Worm (Caenorhabditis elegans): ENCODE data around the gene chil-11.

chil-11 gene

ce11 chrIV:5741045-5741444 is at the start of gene chil-11:
TSS of gene chil-11 (plus strand) at chrIV:5741345.
- no peak for TF ChIP-seq fos-1 (tag; optimal IDR thresholded peaks at IDR 0.05)
- TF ChIP-seq C04F5.9 (tag; optimal IDR thresholded peaks at IDR 0.05): no peak
- no peak for TF ChIP-seq isw-1 (GFP tag; IDR thresholded peaks at IDR 0.05)
- TF ChIP-seq unc-30 (tag; optimal IDR thresholded peaks at IDR 0.05): no peak

ce11 chrIV:5700372-5700771 is 40.8 kb upstream of the chil-11 start:
- TF ChIP-seq nhr-90 (tag; optimal IDR thresholded peaks at IDR 0.05; ENCODE audit: poor library complexity): no peak
- TF ChIP-seq blmp-1 (tag; optimal IDR thresholded peaks at IDR 0.05): peak; percentile 79
- no peak for TF ChIP-seq nhr-28 (tag; optimal IDR thresholded peaks at IDR 0.05)
- peak; percentile 64 for TF ChIP-seq mep-1 (tag; optimal IDR thresholded peaks at IDR 0.05)
- TF ChIP-seq pag-3 (tag; optimal IDR thresholded peaks at IDR 0.05; ENCODE audit: borderline replicate concordance, insufficient read depth): no peak
- no peak for TF ChIP-seq nhr-76 (tag; optimal IDR thresholded peaks at IDR 0.05)
- TF ChIP-seq nhr-85 (tag): peak; percentile 65

ce11 chrIV:5701646-5702045 is 39.5 kb upstream of the chil-11 start:
- TF ChIP-seq irx-1 (tag; optimal IDR thresholded peaks at IDR 0.05): no peak
- no peak for TF ChIP-seq nhr-84 (tag; optimal IDR thresholded peaks at IDR 0.05)
- no peak for TF ChIP-seq efl-3 (GFP tag; optimal IDR thresholded peaks at IDR 0.05)
- no peak for TF ChIP-seq mab-9 (GFP tag; IDR thresholded peaks at IDR 0.05)
- TF ChIP-seq jun-1 (tag; optimal IDR thresholded peaks at IDR 0.05): no peak
- TF ChIP-seq ztf-4 (tag; optimal IDR thresholded peaks at IDR 0.05): no peak
- peak; percentile 44 for TF ChIP-seq lin-14 (GFP tag; optimal IDR thresholded peaks at IDR 0.05)
- no peak for TF ChIP-seq aly-2 (tag; optimal IDR thresholded peaks at IDR 0.05)
- no peak for TF ChIP-seq fos-1 (tag; optimal IDR thresholded peaks at IDR 0.05)
- TF ChIP-seq fkh-8 (tag; optimal IDR thresholded peaks at IDR 0.05): no peak
- TF ChIP-seq blmp-1 (tag; optimal IDR thresholded peaks at IDR 0.05): peak; percentile 62
- no peak for TF ChIP-seq unc-86 (tag; optimal IDR thresholded peaks at IDR 0.05)
- no peak for TF ChIP-seq efl-1 (optimal IDR thresholded peaks at IDR 0.05)
- TF ChIP-seq efl-1 (GFP tag; optimal IDR thresholded peaks at IDR 0.05 in 1 of 2): no peak
- no peak for TF ChIP-seq dsc-1 (tag; optimal IDR thresholded peaks at IDR 0.05)
- TF ChIP-seq ceh-90 (tag; optimal IDR thresholded peaks at IDR 0.05): no peak
- peak; percentile 82 for TF ChIP-seq nhr-85 (tag)
- no peak for TF ChIP-seq ets-5 (GFP tag; IDR thresholded peaks at IDR 0.05)
- no peak for TF ChIP-seq ama-1 (optimal IDR thresholded peaks at IDR 0.05)
- no peak for TF ChIP-seq lsy-2 (tag; optimal IDR thresholded peaks at IDR 0.05)
- no peak for TF ChIP-seq F16B12.6 (tag; optimal IDR thresholded peaks at IDR 0.05)
- no peak for TF ChIP-seq nhr-76 (tag; optimal IDR thresholded peaks at IDR 0.05)
- no peak for TF ChIP-seq nhr-20 (tag; optimal IDR thresholded peaks at IDR 0.05)

ce11 chrIV:5703443-5703842 is 37.7 kb upstream of the chil-11 start, which contains the start of the genes C55C3.73 and perm-5:
TSS of gene C55C3.73 (minus strand) at chrIV:5703451.
TSS of gene perm-5 (minus strand) at chrIV:5703468.
- TF ChIP-seq C16A3.4 (tag; optimal IDR thresholded peaks at IDR 0.05) (no peak), nhr-47 (tag; optimal IDR thresholded peaks at IDR 0.05) (no peak), jun-1 (tag; optimal IDR thresholded peaks at IDR 0.05) (no peak), lsy-2 (tag; optimal IDR thresholded peaks at IDR 0.05) (no peak), mdl-1 (tag; optimal IDR thresholded peaks at IDR 0.05) (no peak), efl-1 (optimal IDR thresholded peaks at IDR 0.05) (peak in 1 of 2 experiments; percentile 2), efl-1 (GFP tag; optimal IDR thresholded peaks at IDR 0.05 in 1 of 2) (no peak), Y116A8C.19 (tag; optimal IDR thresholded peaks at IDR 0.05; ENCODE audit: borderline replicate concordance) (no peak)

ce11 chrIV:5703917-5704316 is 37.2 kb upstream of the chil-11 start:
- TF ChIP-seq blmp-1 (tag; optimal IDR thresholded peaks at IDR 0.05): peak; percentile 99
- TF ChIP-seq snu-23 (GFP tag; optimal IDR thresholded peaks at IDR 0.05): no peak
- TF ChIP-seq nhr-85 (tag): peak; percentile 58

ce11 chrIV:5706603-5707002 is 34.5 kb upstream of the chil-11 start:
- peak; percentile 27 for TF ChIP-seq snu-23 (GFP tag; optimal IDR thresholded peaks at IDR 0.05)
- TF ChIP-seq nhr-85 (tag): peak; percentile 46
- no peak for TF ChIP-seq lir-3 (tag; optimal IDR thresholded peaks at IDR 0.05; ENCODE audit: poor library complexity)
- TF ChIP-seq blmp-1 (tag; optimal IDR thresholded peaks at IDR 0.05): peak; percentile 79
- no peak for TF ChIP-seq lin-35 (GFP tag; optimal IDR thresholded peaks at IDR 0.05)
- TF ChIP-seq ets-5 (GFP tag; IDR thresholded peaks at IDR 0.05): no peak
- peak in 1 of 6 experiments; percentile 59 for TF ChIP-seq elt-3 (tag; optimal IDR thresholded peaks at IDR 0.05)
- TF ChIP-seq unc-62 (GFP tag; optimal IDR thresholded peaks at IDR 0.05): no peak
- no peak for TF ChIP-seq hlh-17 (GFP tag; optimal IDR thresholded peaks at IDR 0.05; ENCODE audit: borderline replicate concordance)
- TF ChIP-seq ztf-11 (tag; optimal IDR thresholded peaks at IDR 0.05): no peak
- TF ChIP-seq mep-1 (tag; optimal IDR thresholded peaks at IDR 0.05): peak; percentile 3
